Worm (Caenorhabditis elegans) whole organism, L4/young adult: ENCODE data around the gene srt-8.

ENCODE experiments used
- W03F9.2 ChIP-seq: fragments of 150-350 bp; optimal IDR thresholded peaks from 2 replicates; lab custom pipeline; 2014; ENCODE audit warnings: missing biosample characterization, missing genetic modification characterization
- dao-5 ChIP-seq: sonication (generic microtip); optimal IDR thresholded peaks from 2 replicates; lab custom pipeline; 2016; ENCODE audit warnings: missing genotype, missing genetic modification characterization, moderate library complexity, missing compliant biosample characterization
- him-1 ChIP-seq: sonication (generic microtip); optimal IDR thresholded peaks from 2 replicates; lab custom pipeline; 2016; ENCODE audit warnings: missing genotype, missing genetic modification reagents, missing genetic modification characterization, missing compliant biosample characterization

The srt-8 gene

ce11 chrV:3121743-3122142, 35.4 kb downstream of the srt-8 start, which contains the start of gene srt-56:
Gene srt-56 (minus strand): TSS chrV:3121843.
- TF ChIP-seq dao-5 (no peak), W03F9.2 (tag; lab: Kevin White, UChicago) (no peak), him-1 (tag; lab: Kevin White, UChicago) (no peak)

- TF ChIP-seq dao-5 = no peak
- no peak for TF ChIP-seq W03F9.2 (tag; lab: Kevin White, UChicago)
- TF ChIP-seq him-1 (tag; lab: Kevin White, UChicago) = no peak
Observed at ce11 chrV:3122403-3122802, 36.0 kb downstream of the srt-8 start.

ce11 chrV:3124912-3125311, 38.6 kb downstream of the srt-8 start, which contains the start of gene Y73C8C.12:
Gene Y73C8C.12 (plus strand): TSS chrV:3125212.
- TF ChIP-seq him-1 (tag; lab: Kevin White, UChicago) = no peak
- no peak for TF ChIP-seq dao-5

DNA sequence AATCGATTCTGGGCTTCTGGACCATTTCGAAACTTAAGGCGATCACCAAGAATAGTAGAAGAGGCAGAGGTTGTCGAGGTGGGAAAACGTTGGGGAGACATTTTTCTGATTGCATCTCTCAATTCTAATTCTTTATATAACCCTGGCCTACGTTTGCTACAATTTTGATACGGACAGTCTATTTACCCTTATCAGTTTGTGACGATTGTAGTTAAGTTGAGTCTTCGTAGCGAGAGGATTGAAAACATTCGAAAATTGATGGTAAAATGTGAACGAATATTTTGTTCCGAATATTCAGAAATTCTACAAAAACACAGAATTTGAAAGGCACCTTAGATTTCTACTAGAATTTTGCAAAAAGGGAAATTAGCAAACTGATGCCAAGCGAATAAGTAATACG, 41.3 kb downstream of the srt-8 start, which contains the start of gene Y73C8C.10:
Gene Y73C8C.10 (minus strand): TSS at position 101 of the 400 bp plus-strand sequence.
- TF ChIP-seq him-1 (tag; lab: Kevin White, UChicago) (no peak), W03F9.2 (tag; lab: Kevin White, UChicago) (no peak), dao-5 (no peak)

- no peak for TF ChIP-seq W03F9.2 (tag; lab: Kevin White, UChicago)
Observed at ce11 chrV:3128803-3129202, 42.4 kb downstream of the srt-8 start, which contains the start of gene tat-6. Gene tat-6 (plus strand): TSS chrV:3129103.

- TF ChIP-seq dao-5 (no peak), him-1 (tag; lab: Kevin White, UChicago) (no peak), W03F9.2 (tag; lab: Kevin White, UChicago) (no peak)
Observed at ce11 chrV:3132116-3132515, 45.8 kb downstream of the srt-8 start.

ce11 chrV:3133293-3133755, 47.0 kb downstream of the srt-8 start, which contains the start of gene F02C9.2:
Gene F02C9.2 (plus strand): TSS chrV:3133705.
- no peak for TF ChIP-seq him-1 (tag; lab: Kevin White, UChicago)
- no peak for TF ChIP-seq W03F9.2 (tag; lab: Kevin White, UChicago)
